Fruit fly (Drosophila melanogaster) whole organism, embryonic: ENCODE measurements around the gene scpr-C.
A peak's percentile ranks its signal among the peaks of the same experiment; 100 is the strongest.

Experiments used
- Antp ChIP-seq: fragments of 200-800 bp; sonication (Bioruptor generic); optimal IDR thresholded peaks from 3 replicates; lab custom pipeline; 2016; ENCODE audit warnings: missing biosample characterization, missing genetic modification characterization
- BEAF-32 ChIP-seq: fragments of 200-800 bp; sonication (Bioruptor generic); optimal IDR thresholded peaks from 3 replicates; lab custom pipeline; 2017; ENCODE audit warnings: missing biosample characterization, missing genetic modification characterization, mild to moderate bottlenecking, moderate library complexity, missing genetic modification reagents
- C15 ChIP-seq: fragments of 200-800 bp; sonication (Bioruptor generic); IDR thresholded peaks from 3 replicates; pipeline ENCODE4 v1.3.6; 2022; ENCODE audit warnings: missing biosample characterization, missing genetic modification characterization
- CG11695 ChIP-seq: fragments of 200-800 bp; sonication (Bioruptor generic); IDR thresholded peaks from 3 replicates; pipeline ENCODE4 v1.3.6; 2022; ENCODE audit warnings: missing biosample characterization, missing genetic modification characterization
- CG1233 ChIP-seq: fragments of 200-800 bp; sonication (Bioruptor generic); optimal IDR thresholded peaks from 4 replicates; lab custom pipeline; 2018; ENCODE audit warnings: missing biosample characterization, mild to moderate bottlenecking, missing genetic modification characterization
- CG14050 ChIP-seq: fragments of 200-800 bp; sonication (Bioruptor generic); IDR thresholded peaks from 3 replicates; pipeline ENCODE4 v1.3.6; 2022; ENCODE audit warnings: missing biosample characterization, missing genetic modification characterization
- CG14965 ChIP-seq: fragments of 200-800 bp; sonication (Bioruptor generic); optimal IDR thresholded peaks from 2 replicates; lab custom pipeline; 2016; ENCODE audit warnings: missing biosample characterization, missing genetic modification characterization, borderline replicate concordance
- CG15011 ChIP-seq: fragments of 200-800 bp; sonication (Bioruptor generic); optimal IDR thresholded peaks from 3 replicates; lab custom pipeline; 2018; ENCODE audit warnings: missing biosample characterization, mild to moderate bottlenecking, missing genetic modification characterization
- CG15269 ChIP-seq: fragments of 200-800 bp; sonication (Bioruptor generic); optimal IDR thresholded peaks from 2 replicates; lab custom pipeline; 2018; ENCODE audit warnings: missing biosample characterization, mild to moderate bottlenecking, missing genetic modification characterization, moderate library complexity
- CG34422 ChIP-seq: fragments of 200-800 bp; sonication (Bioruptor generic); IDR thresholded peaks from 3 replicates; pipeline ENCODE4 v1.3.6; 2022; ENCODE audit warnings: missing biosample characterization, missing genetic modification characterization
- CG3838 ChIP-seq: fragments of 200-800 bp; sonication (Bioruptor generic); optimal IDR thresholded peaks from 3 replicates; lab custom pipeline; 2016; ENCODE audit warnings: missing biosample characterization, missing genetic modification characterization
- CG42726 ChIP-seq: fragments of 200-800 bp; sonication (Bioruptor generic); IDR thresholded peaks from 2 replicates; pipeline ENCODE4 v1.3.6; 2022; ENCODE audit warnings: missing biosample characterization, missing genetic modification characterization; ENCODE audit not compliant: partially characterized antibody
- CG43689 ChIP-seq: fragments of 200-800 bp; sonication (Bioruptor generic); IDR thresholded peaks from 2 replicates; pipeline ENCODE4 v1.3.6; 2022; ENCODE audit warnings: missing biosample characterization, missing genetic modification characterization
- CG8281 ChIP-seq: fragments of 200-800 bp; sonication (Bioruptor generic); optimal IDR thresholded peaks from 2 replicates; lab custom pipeline; 2018; ENCODE audit warnings: missing biosample characterization, mild to moderate bottlenecking, missing genetic modification characterization, moderate library complexity
- CoRest ChIP-seq: fragments of 200-800 bp; sonication (Bioruptor generic); optimal IDR thresholded peaks from 3 replicates; lab custom pipeline; 2018; ENCODE audit warnings: missing biosample characterization, mild to moderate bottlenecking, missing genetic modification characterization, moderate library complexity
- Ets97D ChIP-seq: fragments of 200-800 bp; sonication (Bioruptor generic); optimal IDR thresholded peaks from 3 replicates; lab custom pipeline; 2016; ENCODE audit warnings: missing biosample characterization, missing genetic modification characterization
- HLH3B ChIP-seq: fragments of 200-800 bp; sonication (Bioruptor generic); IDR thresholded peaks from 2 replicates; pipeline ENCODE4 v1.3.6; 2022; ENCODE audit warnings: missing biosample characterization, missing genetic modification characterization
- Hr3 ChIP-seq: fragments of 200-800 bp; sonication (Bioruptor generic); optimal IDR thresholded peaks from 3 replicates; lab custom pipeline; 2016; ENCODE audit warnings: missing biosample characterization, missing genetic modification characterization
- Hr78 ChIP-seq, 2 experiments: fragments of 200-800 bp in 1 of 2; fragments of >200 bp in 1 of 2; sonication (Bioruptor generic) in 1 of 2; optimal IDR thresholded peaks; 2 replicates each; lab custom pipeline; 2017 to 2019; ENCODE audit warnings: missing biosample characterization in 2 of 2, missing genetic modification characterization in 2 of 2, mild to moderate bottlenecking in 1 of 2, moderate library complexity in 1 of 2
- Rfx ChIP-seq: fragments of 200-800 bp; sonication (Bioruptor generic); IDR thresholded peaks from 2 replicates; pipeline ENCODE4 v1.3.6; 2022; ENCODE audit warnings: missing biosample characterization, missing genetic modification characterization
- Xrp1 ChIP-seq: fragments of 200-800 bp; sonication (Bioruptor generic); IDR thresholded peaks from 2 replicates; pipeline ENCODE4 v1.3.6; 2022; ENCODE audit warnings: missing biosample characterization, missing genetic modification characterization
- ato ChIP-seq: fragments of 200-800 bp; sonication (Bioruptor generic); IDR thresholded peaks from 2 replicates; pipeline ENCODE4 v1.3.6; 2022; ENCODE audit warnings: missing biosample characterization, missing genetic modification characterization; ENCODE audit not compliant: partially characterized antibody
- btn ChIP-seq: fragments of 200-800 bp; sonication (Bioruptor generic); optimal IDR thresholded peaks from 2 replicates; lab custom pipeline; 2016; ENCODE audit warnings: missing biosample characterization, missing genetic modification characterization
- chinmo ChIP-seq: fragments of 200-800 bp; sonication (Bioruptor generic); IDR thresholded peaks from 4 replicates; pipeline ENCODE4 v1.3.6; 2022; ENCODE audit warnings: missing biosample characterization, missing genetic modification characterization; ENCODE audit not compliant: partially characterized antibody
- dm ChIP-seq: fragments of 200-800 bp; sonication (Bioruptor generic); optimal IDR thresholded peaks from 3 replicates; lab custom pipeline; 2016; ENCODE audit warnings: missing biosample characterization, missing genetic modification characterization
- dmrt11E ChIP-seq: fragments of 200-800 bp; sonication (Bioruptor generic); optimal IDR thresholded peaks from 3 replicates; lab custom pipeline; 2018; ENCODE audit warnings: missing biosample characterization, mild to moderate bottlenecking, missing genetic modification characterization, moderate library complexity
- fd64A ChIP-seq: fragments of 200-800 bp; sonication (Bioruptor generic); optimal IDR thresholded peaks from 3 replicates; lab custom pipeline; 2018; ENCODE audit warnings: missing biosample characterization, mild to moderate bottlenecking, missing genetic modification characterization
- gro ChIP-seq: fragments of 200-800 bp; sonication (Bioruptor generic); optimal IDR thresholded peaks from 2 replicates; lab custom pipeline; 2016; ENCODE audit warnings: missing biosample characterization, missing genetic modification characterization
- gsb-n ChIP-seq: fragments of 200-800 bp; sonication (Bioruptor generic); optimal IDR thresholded peaks from 3 replicates; lab custom pipeline; 2018; ENCODE audit warnings: missing biosample characterization, mild to moderate bottlenecking, missing genetic modification characterization
- hb ChIP-seq: fragments of 200-800 bp; sonication (Bioruptor generic); IDR thresholded peaks from 3 replicates; pipeline ENCODE4 v1.3.6; 2022; ENCODE audit warnings: missing biosample characterization, missing genetic modification characterization; ENCODE audit not compliant: partially characterized antibody
- kah ChIP-seq: fragments of 200-800 bp; sonication (Bioruptor generic); optimal IDR thresholded peaks from 2 replicates; lab custom pipeline; 2018; ENCODE audit warnings: missing biosample characterization, mild to moderate bottlenecking, missing genetic modification characterization
- odd ChIP-seq: fragments of 200-800 bp; sonication (Bioruptor generic); optimal IDR thresholded peaks from 2 replicates; lab custom pipeline; 2017; ENCODE audit warnings: missing biosample characterization, mild to moderate bottlenecking, missing genetic modification characterization
- onecut ChIP-seq: fragments of 200-800 bp; sonication (Bioruptor generic); IDR thresholded peaks from 2 replicates; pipeline ENCODE4 v1.3.6; 2022; ENCODE audit warnings: missing biosample characterization, missing genetic modification characterization
- otp ChIP-seq: fragments of 200-800 bp; sonication (Bioruptor generic); IDR thresholded peaks from 3 replicates; pipeline ENCODE4, ENCODE4 v1.3.6; 2022; ENCODE audit warnings: missing biosample characterization, missing genetic modification characterization
- pb ChIP-seq: fragments of 200-800 bp; sonication (Bioruptor generic); optimal IDR thresholded peaks from 3 replicates; lab custom pipeline; 2016; ENCODE audit warnings: missing biosample characterization, missing genetic modification characterization
- peb ChIP-seq: fragments of 200-800 bp; sonication (Bioruptor generic); IDR thresholded peaks from 2 replicates; pipeline ENCODE4 v1.3.6; 2022; ENCODE audit warnings: missing biosample characterization, missing genetic modification characterization
- sima ChIP-seq: fragments of 200-800 bp; sonication (Bioruptor generic); optimal IDR thresholded peaks from 2 replicates; lab custom pipeline; 2016; ENCODE audit warnings: missing biosample characterization, missing genetic modification characterization
- sug ChIP-seq: fragments of 200-800 bp; optimal IDR thresholded peaks from 2 replicates; lab custom pipeline; 2019; ENCODE audit warnings: missing biosample characterization, mild to moderate bottlenecking, missing genetic modification characterization, moderate library complexity
- tup ChIP-seq: fragments of 200-800 bp; sonication (Bioruptor generic); optimal IDR thresholded peaks from 2 replicates; lab custom pipeline; 2016; ENCODE audit warnings: missing biosample characterization, mild to moderate bottlenecking, missing genetic modification characterization, moderate library complexity
- vnd ChIP-seq: fragments of 200-800 bp; sonication (Bioruptor generic); IDR thresholded peaks from 3 replicates; pipeline ENCODE4 v1.3.6; 2022; ENCODE audit warnings: missing biosample characterization, missing genetic modification characterization; ENCODE audit not compliant: partially characterized antibody

The scpr-C gene

dm6 chr3R:11237598-11237997 is 12.3 kb downstream of the scpr-C start, which contains the start of gene CG31388 (continued):
- TF ChIP-seq pb (GFP tag; lab: Kevin White, UChicago), result no peak
- no peak for TF ChIP-seq CG15269
- TF ChIP-seq CG42726 (GFP tag; lab: Robert Waterston, UW), result no peak
- TF ChIP-seq fd64A, result no peak
- no peak for TF ChIP-seq chinmo (GFP tag; lab: Robert Waterston, UW)
- no peak for TF ChIP-seq hb (GFP tag; lab: Robert Waterston, UW)
- no peak for TF ChIP-seq btn (GFP tag; lab: Kevin White, UChicago)
- TF ChIP-seq sug (tag; lab: Kevin White, UChicago), result peak; percentile 96
- no peak for TF ChIP-seq CG3838 (GFP tag; lab: Kevin White, UChicago)
- peak; percentile 32; the same call in 1 of the 2 replicates for TF ChIP-seq onecut (GFP tag; lab: Robert Waterston, UW)
- TF ChIP-seq CG14050 (GFP tag; lab: Robert Waterston, UW), result no peak
- peak; percentile 44 for TF ChIP-seq Ets97D
- TF ChIP-seq CG43689 (GFP tag; lab: Robert Waterston, UW), result no peak
- TF ChIP-seq odd (GFP tag; lab: Kevin White, UChicago), result no peak
- peak; percentile 54; the same call in 1 of the 3 replicates for TF ChIP-seq CG34422 (GFP tag; lab: Robert Waterston, UW)
- no peak for TF ChIP-seq Hr3 (GFP tag; lab: Kevin White, UChicago)
- no peak for TF ChIP-seq CoRest (tag; lab: Kevin White, UChicago)
- TF ChIP-seq sima (GFP tag; lab: Kevin White, UChicago), result no peak
- no peak for TF ChIP-seq Antp (GFP tag; lab: Kevin White, UChicago)
- no peak for TF ChIP-seq dmrt11E (tag; lab: Kevin White, UChicago)
- no peak for TF ChIP-seq Hr78 (GFP tag; optimal IDR thresholded peaks at IDR 0.05; lab: Kevin White, UChicago)
- no peak for TF ChIP-seq gro
- no peak for TF ChIP-seq gsb-n (tag; lab: Kevin White, UChicago)
- no peak for TF ChIP-seq C15
- no peak for TF ChIP-seq CG14965 (GFP tag; lab: Kevin White, UChicago)
- no peak for TF ChIP-seq kah
- TF ChIP-seq HLH3B (GFP tag; lab: Robert Waterston, UW), result no peak
- no peak for TF ChIP-seq peb (GFP tag; lab: Robert Waterston, UW)
- no peak for TF ChIP-seq vnd (GFP tag; lab: Robert Waterston, UW)
- TF ChIP-seq BEAF-32, result peak; percentile 23
- no peak for TF ChIP-seq CG11695
- no peak for TF ChIP-seq Rfx (GFP tag; lab: Robert Waterston, UW)
- TF ChIP-seq Xrp1 (GFP tag; lab: Robert Waterston, UW), result no peak
- no peak for TF ChIP-seq CG1233 (GFP tag; lab: Kevin White, UChicago)
- TF ChIP-seq ato (GFP tag; lab: Robert Waterston, UW), result no peak
- no peak for TF ChIP-seq tup (GFP tag; lab: Kevin White, UChicago)
- peak; percentile 23 for TF ChIP-seq dm

dm6 chr3R:11240891-11241290 is 15.6 kb downstream of the scpr-C start, which contains the start of the genes scpr-B and scpr-A:
Gene scpr-B (minus strand): TSS chr3R:11240991.
Gene scpr-A (plus strand): TSS chr3R:11241183.
- no peak for TF ChIP-seq ato (GFP tag; lab: Robert Waterston, UW)
- TF ChIP-seq CG8281 (tag; lab: Kevin White, UChicago), result no peak
- no peak for TF ChIP-seq CG15011 (GFP tag; lab: Kevin White, UChicago)
- TF ChIP-seq otp, result no peak
